Worm (Caenorhabditis elegans): ENCODE data around the gene M01E10.3.

The M01E10.3 gene

DNA sequence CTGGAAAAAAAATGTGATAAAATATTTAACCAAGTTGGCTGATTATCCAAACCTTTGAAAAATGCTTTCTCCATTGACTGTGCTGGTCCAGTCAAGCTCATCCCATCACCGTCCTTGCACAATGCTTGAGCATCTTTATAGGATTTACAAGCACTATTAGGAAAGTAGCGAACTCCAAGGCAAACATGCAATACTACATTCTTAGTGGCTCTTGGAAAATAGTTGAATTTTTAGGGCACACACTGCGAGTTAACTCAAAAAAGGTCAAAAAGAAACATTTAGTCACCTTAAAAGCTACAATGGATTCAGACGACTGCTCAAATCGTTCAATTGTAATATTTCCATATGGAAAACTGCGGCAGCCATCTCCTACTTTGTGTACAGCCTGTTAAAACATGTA, at the start of gene M01E10.3:
M01E10.3 (minus strand) TSS at position 101 of the 400 bp plus-strand sequence.
- TF ChIP-seq ama-1 (optimal IDR thresholded peaks at IDR 0.05) (no peak), skn-1 (tag; optimal IDR thresholded peaks at IDR 0.05) (no peak), dmd-4 (tag; optimal IDR thresholded peaks at IDR 0.05) (no peak), snpc-4 (tag; optimal IDR thresholded peaks at IDR 0.05) (no peak), nhr-21 (tag; optimal IDR thresholded peaks at IDR 0.05) (no peak), mab-5 (tag; optimal IDR thresholded peaks at IDR 0.05) (no peak), peb-1 (tag; optimal IDR thresholded peaks at IDR 0.05) (no peak), F13H6.1 (tag; optimal IDR thresholded peaks at IDR 0.05) (no peak), ztf-1 (GFP tag; conservative IDR thresholded peaks at IDR 0.05) (no peak), R02D3.7 (tag; optimal IDR thresholded peaks at IDR 0.05) (no peak)

DNA sequence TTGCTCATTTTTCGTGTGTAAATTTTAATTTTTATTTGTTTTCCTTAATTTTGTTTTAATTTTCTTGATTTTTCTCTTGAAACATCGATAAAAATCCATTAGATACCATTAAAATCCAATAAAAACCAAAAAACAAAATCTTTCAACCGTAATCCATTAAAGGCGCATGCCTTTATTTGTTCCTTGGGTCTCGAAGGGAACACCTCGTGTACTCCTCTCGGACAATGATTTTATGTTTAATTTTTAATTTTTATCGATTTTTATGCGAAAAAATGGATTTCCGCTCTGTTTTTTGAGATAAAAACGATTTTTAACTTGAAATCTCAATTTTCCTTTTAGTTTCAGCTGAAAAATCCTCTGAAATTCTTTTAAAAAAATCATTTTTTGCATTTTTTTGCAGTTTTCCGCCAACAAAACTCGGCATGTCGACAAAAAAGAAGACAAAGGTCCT, 47.9 kb upstream of the M01E10.3 start, which contains the start of gene ppk-2:
ppk-2 (plus strand) TSS at position 401 of the 451 bp plus-strand sequence.
- TF ChIP-seq mab-5 (tag; optimal IDR thresholded peaks at IDR 0.05) (no peak), unc-55 (GFP tag; optimal IDR thresholded peaks at IDR 0.05) (peak; percentile 21)

DNA sequence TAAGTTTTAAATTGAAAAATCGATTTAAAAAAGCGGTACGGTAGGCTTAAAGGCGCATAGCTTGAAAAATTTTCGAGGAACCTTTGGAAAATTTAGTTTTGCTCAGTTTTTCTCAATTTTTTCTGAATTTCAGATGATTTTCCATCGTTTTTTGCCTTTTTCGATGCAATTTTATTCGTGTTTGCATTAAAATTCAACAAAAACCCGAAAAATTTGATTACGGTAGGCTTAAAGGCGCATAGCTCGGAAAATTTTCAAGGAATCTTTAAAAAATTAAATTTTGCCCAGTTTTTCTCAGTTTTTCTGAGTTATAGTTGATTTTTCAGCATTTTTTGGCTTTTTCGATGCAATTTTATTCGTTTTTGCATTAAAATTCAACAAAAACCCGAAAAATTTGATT, 47.3 kb upstream of the M01E10.3 start:
- TF ChIP-seq nhr-237 (tag; optimal IDR thresholded peaks at IDR 0.05) (no peak), nhr-6 (tag; optimal IDR thresholded peaks at IDR 0.05) (no peak), unc-62 (GFP tag; optimal IDR thresholded peaks at IDR 0.05) (no peak), ceh-82 (tag; optimal IDR thresholded peaks at IDR 0.05) (no peak), nhr-21 (tag; optimal IDR thresholded peaks at IDR 0.05) (no peak), sma-9 (GFP tag; optimal IDR thresholded peaks at IDR 0.05) (no peak), sma-9 (tag; optimal IDR thresholded peaks at IDR 0.05) (no peak), zag-1 (tag; optimal IDR thresholded peaks at IDR 0.05) (no peak), lsy-2 (tag; optimal IDR thresholded peaks at IDR 0.05) (no peak), unc-39 (tag; optimal IDR thresholded peaks at IDR 0.05) (no peak)

DNA sequence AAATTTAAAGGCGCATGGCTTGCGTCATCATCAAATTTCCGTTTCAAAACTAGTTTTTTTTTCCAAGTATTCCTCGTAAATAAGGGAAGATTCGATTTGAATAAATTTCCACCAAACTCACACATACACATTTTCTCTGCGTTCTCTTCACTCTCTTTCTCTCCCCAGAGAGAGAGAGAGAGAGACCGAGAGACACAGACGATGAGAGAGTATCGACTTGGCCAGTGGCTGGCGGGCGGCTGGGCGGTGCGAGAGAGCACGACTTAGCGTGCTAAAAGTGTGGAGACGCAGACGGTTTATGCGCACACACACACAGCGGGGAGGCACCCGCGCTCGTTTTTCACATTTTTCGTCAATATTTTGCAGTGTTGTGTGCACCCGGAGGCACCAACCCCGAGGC, 46.9 kb upstream of the M01E10.3 start:
- TF ChIP-seq ZK546.5 (tag; optimal IDR thresholded peaks at IDR 0.05): no peak
- no peak for TF ChIP-seq nhr-23 (tag; optimal IDR thresholded peaks at IDR 0.05)
- TF ChIP-seq gmeb-1 (tag; optimal IDR thresholded peaks at IDR 0.05): peak; percentile 55
- TF ChIP-seq aly-2 (tag; optimal IDR thresholded peaks at IDR 0.05): no peak
- no peak for TF ChIP-seq nhr-11 (tag; optimal IDR thresholded peaks at IDR 0.05)
- TF ChIP-seq egl-27 (tag; optimal IDR thresholded peaks at IDR 0.05): peak; percentile 38
- no peak for TF ChIP-seq unc-62 (GFP tag; optimal IDR thresholded peaks at IDR 0.05)
- TF ChIP-seq alr-1 (tag; optimal IDR thresholded peaks at IDR 0.05): no peak
- peak; percentile 17 for TF ChIP-seq nhr-25 (tag; optimal IDR thresholded peaks at IDR 0.05)
- TF ChIP-seq ama-1 (optimal IDR thresholded peaks at IDR 0.05): no peak
- TF ChIP-seq ztf-4 (tag; optimal IDR thresholded peaks at IDR 0.05): no peak
- peak; percentile 57 for TF ChIP-seq lin-11 (tag; optimal IDR thresholded peaks at IDR 0.05)
- TF ChIP-seq nhr-77 (tag; optimal IDR thresholded peaks at IDR 0.05): no peak
- TF ChIP-seq peb-1 (tag; optimal IDR thresholded peaks at IDR 0.05): no peak
- peak; percentile 80 for TF ChIP-seq C34F6.9 (tag; optimal IDR thresholded peaks at IDR 0.05)
- peak; percentile 71 for TF ChIP-seq sma-9 (GFP tag; optimal IDR thresholded peaks at IDR 0.05)
- no peak for TF ChIP-seq sma-9 (tag; optimal IDR thresholded peaks at IDR 0.05)
- peak; percentile 83 for TF ChIP-seq F13H6.1 (tag; optimal IDR thresholded peaks at IDR 0.05)
- peak; percentile 37 for TF ChIP-seq sma-3 (GFP tag; optimal IDR thresholded peaks at IDR 0.05)
- TF ChIP-seq ztf-1 (GFP tag; conservative IDR thresholded peaks at IDR 0.05): no peak
- TF ChIP-seq unc-55 (GFP tag; optimal IDR thresholded peaks at IDR 0.05): peak; percentile 85
- TF ChIP-seq fos-1 (tag; optimal IDR thresholded peaks at IDR 0.05): peak; percentile 48
- TF ChIP-seq nhr-12 (tag; optimal IDR thresholded peaks at IDR 0.05): no peak
- TF ChIP-seq mbf-1 (tag; optimal IDR thresholded peaks at IDR 0.05): no peak
- TF ChIP-seq crh-2 (tag; optimal IDR thresholded peaks at IDR 0.05): peak; percentile 75
- no peak for TF ChIP-seq unc-39 (tag; optimal IDR thresholded peaks at IDR 0.05)
- TF ChIP-seq blmp-1 (tag; optimal IDR thresholded peaks at IDR 0.05; ENCODE audit: insufficient read depth): peak; percentile 29
- TF ChIP-seq mab-5 (tag; optimal IDR thresholded peaks at IDR 0.05): peak; percentile 73
- peak; percentile 70 for TF ChIP-seq zag-1 (tag; optimal IDR thresholded peaks at IDR 0.05)
- peak in 1 of 2 experiments; percentile 54 for TF ChIP-seq mdl-1 (tag; optimal IDR thresholded peaks at IDR 0.05)
- no peak for TF ChIP-seq dmd-4 (tag; optimal IDR thresholded peaks at IDR 0.05)
- no peak for TF ChIP-seq ceh-82 (tag; optimal IDR thresholded peaks at IDR 0.05)
- TF ChIP-seq Y55F3AM.14 (GFP tag; optimal IDR thresholded peaks at IDR 0.05): peak; percentile 23
- peak; percentile 82 for TF ChIP-seq lin-13 (GFP tag; optimal IDR thresholded peaks at IDR 0.05)
- TF ChIP-seq ztf-11 (tag; optimal IDR thresholded peaks at IDR 0.05): no peak
- peak; percentile 60 for TF ChIP-seq sem-4 (tag; optimal IDR thresholded peaks at IDR 0.05)
- TF ChIP-seq nhr-21 (tag; optimal IDR thresholded peaks at IDR 0.05): no peak
- peak; percentile 72 for TF ChIP-seq nhr-129 (tag; optimal IDR thresholded peaks at IDR 0.05)
- peak; percentile 68 to 86 for TF ChIP-seq lsy-2 (tag; optimal IDR thresholded peaks at IDR 0.05)
- no peak for TF ChIP-seq skn-1 (tag; optimal IDR thresholded peaks at IDR 0.05)
- no peak for TF ChIP-seq R02D3.7 (tag; optimal IDR thresholded peaks at IDR 0.05)
- TF ChIP-seq lin-39 (tag; optimal IDR thresholded peaks at IDR 0.05): no peak
- TF ChIP-seq snpc-4 (tag; optimal IDR thresholded peaks at IDR 0.05): peak; percentile 15
- no peak for TF ChIP-seq nhr-6 (tag; optimal IDR thresholded peaks at IDR 0.05)
- TF ChIP-seq nhr-237 (tag; optimal IDR thresholded peaks at IDR 0.05): no peak
